Worm (Caenorhabditis elegans) whole organism, L4 larva: Measurements from ENCODE around the gene C41G11.1.
A peak's percentile ranks its signal among the peaks of the same experiment; 100 is the strongest.

Source experiments
- F37D6.2 ChIP-seq: sonication (generic microtip); optimal IDR thresholded peaks from 2 replicates; lab custom pipeline; 2016; ENCODE audit warnings: mild to moderate bottlenecking, missing genetic modification characterization, missing compliant biosample characterization
- F49E8.2 ChIP-seq: sonication (generic microtip); optimal IDR thresholded peaks from 2 replicates; lab custom pipeline; 2016; ENCODE audit warnings: missing compliant biosample characterization, mild to moderate bottlenecking, missing genetic modification characterization, borderline replicate concordance
- T20F7.1 ChIP-seq: fragments of 200-800 bp; sonication (Bioruptor generic); optimal IDR thresholded peaks from 2 replicates; lab custom pipeline; 2018; ENCODE audit warnings: mild to moderate bottlenecking, missing genetic modification characterization, missing compliant biosample characterization
- ZK337.2 ChIP-seq: fragments of 200-800 bp; sonication (Bioruptor generic); IDR thresholded peaks from 2 replicates; pipeline ENCODE4 v1.3.6; 2022; ENCODE audit warnings: missing genetic modification reagents, missing genetic modification characterization, missing compliant biosample characterization
- ZK546.5 ChIP-seq, 2 experiments: sonication (generic microtip); optimal IDR thresholded peaks; 2 replicates each; lab custom pipeline; 2017; ENCODE audit warnings: missing biosample characterization in 2 of 2, missing genetic modification characterization in 2 of 2
- aha-1 ChIP-seq: fragments of 150-350 bp; peaks from one replicate; lab custom pipeline; 2014; ENCODE audit warnings: missing biosample characterization, missing genetic modification characterization
- arid-1 ChIP-seq: fragments of 200-800 bp; sonication (Bioruptor generic); conservative IDR thresholded peaks from 2 replicates; pipeline ENCODE4 v1.3.6; 2022; ENCODE audit warnings: missing genetic modification reagents, missing genetic modification characterization, missing compliant biosample characterization
- ceh-28 ChIP-seq: fragments of 150-350 bp; optimal IDR thresholded peaks from 2 replicates; lab custom pipeline; 2014; ENCODE audit warnings: missing biosample characterization, missing genetic modification reagents, missing genetic modification characterization
- ceh-32 ChIP-seq: sonication (generic microtip); optimal IDR thresholded peaks from 2 replicates; lab custom pipeline; 2016; ENCODE audit warnings: mild to moderate bottlenecking, missing genetic modification characterization, missing compliant biosample characterization; ENCODE audit not compliant: poor library complexity
- ceh-82 ChIP-seq: sonication (generic microtip); optimal IDR thresholded peaks from 2 replicates; lab custom pipeline; 2017; ENCODE audit warnings: missing biosample characterization, missing genetic modification characterization
- daf-12 ChIP-seq: fragments of 150-350 bp; optimal IDR thresholded peaks from 2 replicates; lab custom pipeline; 2014; ENCODE audit warnings: missing biosample characterization, missing genetic modification reagents, missing genetic modification characterization
- daf-16 ChIP-seq, 3 experiments: sonication (generic microtip); optimal IDR thresholded peaks; 2 replicates each; lab custom pipeline; 2016 to 2017; ENCODE audit warnings: missing genetic modification characterization in 3 of 3, missing genetic modification reagents in 3 of 3, mild to moderate bottlenecking in 2 of 3, missing compliant biosample characterization in 2 of 3, missing biosample characterization in 1 of 3, moderate library complexity in 1 of 3
- dmd-8 ChIP-seq: fragments of 200-800 bp; sonication (Bioruptor generic); IDR thresholded peaks from 2 replicates; pipeline ENCODE4 v1.3.6; 2022; ENCODE audit warnings: missing genetic modification characterization, missing compliant biosample characterization
- egl-27 ChIP-seq: sonication (generic microtip); optimal IDR thresholded peaks from 3 replicates; lab custom pipeline; 2017; ENCODE audit warnings: missing biosample characterization, missing genetic modification reagents, missing genetic modification characterization
- fos-1 ChIP-seq: fragments of 150-350 bp; optimal IDR thresholded peaks from 2 replicates; lab custom pipeline; 2014; ENCODE audit warnings: missing biosample characterization, missing genetic modification characterization
- gei-8 ChIP-seq: fragments of 200-800 bp; sonication (Bioruptor generic); optimal IDR thresholded peaks from 2 replicates; lab custom pipeline; 2018; ENCODE audit warnings: mild to moderate bottlenecking, missing genetic modification characterization, missing compliant biosample characterization
- hlh-11 ChIP-seq: fragments of 200-800 bp; sonication (Bioruptor generic); optimal IDR thresholded peaks from 2 replicates; lab custom pipeline; 2018; ENCODE audit warnings: mild to moderate bottlenecking, missing genetic modification characterization, missing compliant biosample characterization
- hmg-1.1 ChIP-seq: fragments of 200-800 bp; sonication (Bioruptor generic); IDR thresholded peaks from 2 replicates; pipeline ENCODE4 v1.3.6; 2022; ENCODE audit warnings: missing genetic modification reagents, missing genetic modification characterization, missing compliant biosample characterization
- lin-29 ChIP-seq: fragments of 200-800 bp; sonication (Bioruptor generic); IDR thresholded peaks from 2 replicates; pipeline ENCODE4 v1.3.6; 2022; ENCODE audit warnings: missing genetic modification reagents, missing genetic modification characterization, missing compliant biosample characterization
- lsy-2 ChIP-seq, 2 experiments: fragments of 150-350 bp in 1 of 2; sonication (generic microtip) in 1 of 2; optimal IDR thresholded peaks; 2 replicates each; lab custom pipeline; 2014 to 2017; ENCODE audit warnings: missing biosample characterization in 2 of 2, missing genetic modification characterization in 2 of 2
- mdt-29 ChIP-seq: fragments of 200-800 bp; sonication (Bioruptor generic); IDR thresholded peaks from 2 replicates; pipeline ENCODE4 v1.3.6; 2022; ENCODE audit warnings: missing genetic modification reagents, missing genetic modification characterization, missing compliant biosample characterization
- mxl-3 ChIP-seq: fragments of 200-800 bp; sonication (Bioruptor generic); optimal IDR thresholded peaks from 2 replicates; lab custom pipeline; 2018; ENCODE audit warnings: mild to moderate bottlenecking, missing genetic modification characterization, missing compliant biosample characterization
- nhr-10 ChIP-seq: fragments of 150-350 bp; optimal IDR thresholded peaks from 2 replicates; lab custom pipeline; 2014; ENCODE audit warnings: missing biosample characterization, missing genetic modification characterization
- nhr-11 ChIP-seq: fragments of 150-350 bp; optimal IDR thresholded peaks from 2 replicates; lab custom pipeline; 2014; ENCODE audit warnings: missing biosample characterization, missing genetic modification characterization
- nhr-237 ChIP-seq: sonication (generic microtip); optimal IDR thresholded peaks from 2 replicates; lab custom pipeline; 2017; ENCODE audit warnings: missing biosample characterization, missing genetic modification characterization
- nhr-28 ChIP-seq: fragments of 150-350 bp; optimal IDR thresholded peaks from 2 replicates; lab custom pipeline; 2014; ENCODE audit warnings: missing biosample characterization, missing genetic modification characterization
- nhr-42 ChIP-seq: fragments of 200-800 bp; sonication (Bioruptor generic); IDR thresholded peaks from 2 replicates; pipeline ENCODE4 v1.3.6; 2022; ENCODE audit warnings: missing genetic modification characterization, missing compliant biosample characterization
- nhr-48 ChIP-seq: sonication (generic microtip); optimal IDR thresholded peaks from 2 replicates; lab custom pipeline; 2016; ENCODE audit warnings: mild to moderate bottlenecking, missing genetic modification characterization, missing compliant biosample characterization
- nhr-77 ChIP-seq: fragments of 150-350 bp; optimal IDR thresholded peaks from 2 replicates; lab custom pipeline; 2014; ENCODE audit warnings: missing biosample characterization, missing genetic modification characterization
- php-3 ChIP-seq: fragments of 200-800 bp; sonication (Bioruptor generic); IDR thresholded peaks from 2 replicates; pipeline ENCODE4 v1.3.6; 2022; ENCODE audit warnings: missing genetic modification reagents, missing genetic modification characterization, missing compliant biosample characterization
- pqm-1 ChIP-seq: sonication (generic microtip); optimal IDR thresholded peaks from 2 replicates; lab custom pipeline; 2017; ENCODE audit warnings: missing biosample characterization, missing genetic modification characterization
- rbr-2 ChIP-seq: sonication (generic microtip); optimal IDR thresholded peaks from 2 replicates; lab custom pipeline; 2016; ENCODE audit warnings: missing genotype, missing genetic modification characterization, missing compliant biosample characterization
- snpc-1.2 ChIP-seq: fragments of 200-800 bp; sonication (Bioruptor generic); IDR thresholded peaks from 2 replicates; pipeline ENCODE4 v1.3.6; 2022; ENCODE audit warnings: missing genetic modification reagents, missing genetic modification characterization, missing compliant biosample characterization
- spr-1 ChIP-seq: sonication (generic microtip); optimal IDR thresholded peaks from 2 replicates; lab custom pipeline; 2016; ENCODE audit warnings: mild to moderate bottlenecking, missing genetic modification characterization, missing compliant biosample characterization
- tag-97 ChIP-seq: fragments of 200-800 bp; sonication (Bioruptor generic); IDR thresholded peaks from 2 replicates; pipeline ENCODE4 v1.3.6; 2022; ENCODE audit warnings: missing genetic modification characterization, missing compliant biosample characterization
- unc-62 ChIP-seq, 3 experiments: fragments of 150-350 bp in 1 of 3; sonication (generic microtip); optimal IDR thresholded peaks in 2 of 3; peaks in 1 of 3; 1 replicate in 1 of 3; 2 replicates in 2 of 3; lab custom pipeline; 2014 to 2017; ENCODE audit warnings: missing biosample characterization in 3 of 3, missing genetic modification characterization in 3 of 3, missing genetic modification reagents in 3 of 3, missing genotype in 1 of 3
- zag-1 ChIP-seq: fragments of 150-350 bp; optimal IDR thresholded peaks from 2 replicates; lab custom pipeline; 2014; ENCODE audit warnings: missing biosample characterization, missing genetic modification characterization
- zfp-2 ChIP-seq: sonication (generic microtip); optimal IDR thresholded peaks from 2 replicates; lab custom pipeline; 2016; ENCODE audit warnings: mild to moderate bottlenecking, missing genetic modification characterization, missing compliant biosample characterization
- zip-11 ChIP-seq: fragments of 200-800 bp; sonication (Bioruptor generic); IDR thresholded peaks from 2 replicates; pipeline ENCODE4 v1.3.6; 2022; ENCODE audit warnings: missing genetic modification characterization, missing compliant biosample characterization
- ztf-7 ChIP-seq: fragments of 150-350 bp; optimal IDR thresholded peaks from 2 replicates; lab custom pipeline; 2014; ENCODE audit warnings: missing biosample characterization, missing genetic modification characterization

Gene C41G11.1

DNA sequence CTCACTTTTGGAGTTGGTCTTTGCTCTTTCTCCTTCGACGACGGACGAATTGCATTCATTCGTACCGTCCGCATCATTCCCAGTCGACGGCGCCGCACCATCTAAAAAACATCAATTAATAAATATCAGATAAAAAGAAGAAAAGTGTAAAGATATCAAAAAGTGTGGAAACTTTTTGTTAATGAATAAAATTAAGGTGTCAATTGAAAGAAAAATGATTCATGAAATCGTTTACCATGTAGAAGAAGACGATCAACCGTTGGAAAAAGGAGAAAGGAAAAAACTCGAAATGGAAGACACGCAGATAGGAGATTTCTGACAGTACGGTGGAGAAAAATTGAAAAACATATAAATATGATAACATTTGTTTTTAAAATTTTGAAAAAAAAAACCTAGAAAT lies 39.9 kb downstream of the C41G11.1 start, which contains the start of gene set-19:
set-19 (minus strand) TSS at position 101 of the 400 bp plus-strand sequence.
- TF ChIP-seq F49E8.2 (tag; lab: Kevin White, UChicago) (no peak), fos-1 (tag; lab: Kevin White, UChicago) (no peak), ztf-7 (tag; lab: Kevin White, UChicago) (no peak), nhr-77 (no peak), snpc-1.2 (GFP tag; lab: Robert Waterston, UW) (no peak), gei-8 (GFP tag; lab: Kevin White, UChicago) (no peak), hlh-11 (no peak), mxl-3 (GFP tag; lab: Kevin White, UChicago) (no peak), dmd-8 (no peak), F37D6.2 (tag; lab: Kevin White, UChicago) (no peak), nhr-237 (tag; lab: Kevin White, UChicago) (no peak), ceh-82 (tag; lab: Kevin White, UChicago) (no peak), mdt-29 (GFP tag; lab: Robert Waterston, UW) (no peak), daf-12 (tag; lab: Kevin White, UChicago) (no peak), egl-27 (no peak)

DNA sequence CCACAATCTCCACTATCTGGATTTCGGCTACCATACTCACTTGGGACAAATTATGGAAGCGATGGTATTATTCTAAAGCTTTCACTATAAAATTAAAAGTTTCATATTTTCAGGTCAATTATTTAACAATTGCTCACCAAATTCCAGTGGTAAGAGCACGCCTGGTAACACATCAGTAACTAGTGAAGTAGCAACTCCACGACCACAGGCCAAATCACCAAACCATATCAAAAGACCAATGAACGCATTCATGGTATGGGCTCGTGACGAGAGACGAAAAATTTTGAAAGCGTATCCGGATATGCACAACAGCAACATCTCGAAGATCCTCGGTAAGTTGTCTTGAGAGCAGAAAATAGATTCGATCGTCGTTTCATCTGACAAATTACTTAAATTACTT lies 47.4 kb downstream of the C41G11.1 start:
- no peak for TF ChIP-seq tag-97
- no peak for TF ChIP-seq lin-29 (GFP tag; lab: Robert Waterston, UW)
- TF ChIP-seq unc-62 (GFP tag; optimal IDR thresholded peaks at IDR 0.05 in 1 of 2; lab: Kevin White, UChicago) = peak in 1 of 2 experiments; percentile 12
- TF ChIP-seq unc-62 (tag; optimal IDR thresholded peaks at IDR 0.05; lab: Kevin White, UChicago) = no peak
- TF ChIP-seq rbr-2 (tag; lab: Kevin White, UChicago) = no peak
- TF ChIP-seq ceh-28 (tag; lab: Kevin White, UChicago) = no peak
- TF ChIP-seq aha-1 (tag; lab: Kevin White, UChicago) = peak; percentile 91
- no peak for TF ChIP-seq nhr-11 (tag; lab: Kevin White, UChicago)

ce11 chrX:5670829-5671228 lies 49.2 kb downstream of the C41G11.1 start:
- TF ChIP-seq ceh-32 (tag; lab: Kevin White, UChicago) (no peak), nhr-48 (no peak), pqm-1 (tag; lab: Kevin White, UChicago) (peak; percentile 61), arid-1 (GFP tag; lab: Robert Waterston, UW) (no peak), nhr-10 (tag; lab: Kevin White, UChicago) (no peak), zag-1 (no peak), T20F7.1 (GFP tag; lab: Kevin White, UChicago) (no peak), dmd-8 (no peak), zip-11 (no peak), F37D6.2 (tag; lab: Kevin White, UChicago) (no peak), daf-16 (GFP tag; optimal IDR thresholded peaks at IDR 0.05; lab: Kevin White, UChicago) (no peak), daf-16 (tag; optimal IDR thresholded peaks at IDR 0.05; lab: Kevin White, UChicago) (peak; percentile 53), php-3 (GFP tag; lab: Robert Waterston, UW) (0 out of 2 replicates have a peak, but pooled peaks have one; percentile 40), ZK337.2 (GFP tag; lab: Robert Waterston, UW) (no peak), nhr-42 (GFP tag; lab: Robert Waterston, UW) (no peak), hmg-1.1 (GFP tag; lab: Robert Waterston, UW) (no peak), nhr-28 (peak; percentile 18), spr-1 (tag; lab: Kevin White, UChicago) (no peak), mxl-3 (GFP tag; lab: Kevin White, UChicago) (no peak), lsy-2 (tag; optimal IDR thresholded peaks at IDR 0.05; lab: Kevin White, UChicago) (no peak), hlh-11 (no peak), ZK546.5 (tag; optimal IDR thresholded peaks at IDR 0.05; lab: Kevin White, UChicago) (no peak), zfp-2 (tag; lab: Kevin White, UChicago) (no peak)
